Worm (Caenorhabditis elegans) whole organism, L4 larva: Measurements from ENCODE around the gene mlk-1.

Source experiments
- T26A8.4 ChIP-seq: fragments of 200-800 bp; sonication (Bioruptor generic); IDR thresholded peaks from 2 replicates; pipeline ENCODE4 v1.3.6; 2022; ENCODE audit warnings: missing genetic modification characterization, missing compliant biosample characterization
- Y105C5A.15 ChIP-seq: fragments of 200-800 bp; sonication (Bioruptor generic); IDR thresholded peaks from 2 replicates; pipeline ENCODE4 v1.3.6; 2022; ENCODE audit warnings: missing genetic modification characterization, missing compliant biosample characterization
- Y75B8A.6 ChIP-seq: fragments of 200-800 bp; sonication (Bioruptor generic); IDR thresholded peaks from 2 replicates; pipeline ENCODE4 v1.3.6; 2022; ENCODE audit warnings: missing genetic modification reagents, missing genetic modification characterization, missing compliant biosample characterization
- aha-1 ChIP-seq: fragments of 150-350 bp; peaks from one replicate; lab custom pipeline; 2014; ENCODE audit warnings: missing biosample characterization, missing genetic modification characterization
- aly-2 ChIP-seq: sonication (generic microtip); optimal IDR thresholded peaks from 2 replicates; lab custom pipeline; 2018; ENCODE audit warnings: missing biosample characterization, missing genetic modification characterization
- ceh-44 ChIP-seq: fragments of 200-800 bp; sonication (Bioruptor generic); IDR thresholded peaks from 2 replicates; pipeline ENCODE4 v1.3.6; 2022; ENCODE audit warnings: missing genetic modification reagents, missing genetic modification characterization, missing compliant biosample characterization
- ceh-82 ChIP-seq: sonication (generic microtip); optimal IDR thresholded peaks from 2 replicates; lab custom pipeline; 2017; ENCODE audit warnings: missing biosample characterization, missing genetic modification characterization
- daf-12 ChIP-seq: fragments of 150-350 bp; optimal IDR thresholded peaks from 2 replicates; lab custom pipeline; 2014; ENCODE audit warnings: missing biosample characterization, missing genetic modification reagents, missing genetic modification characterization
- daf-16 ChIP-seq, 3 experiments: sonication (generic microtip); optimal IDR thresholded peaks; 2 replicates each; lab custom pipeline; 2016 to 2017; ENCODE audit warnings: missing genetic modification characterization in 3 of 3, missing genetic modification reagents in 3 of 3, mild to moderate bottlenecking in 2 of 3, missing compliant biosample characterization in 2 of 3, missing biosample characterization in 1 of 3, moderate library complexity in 1 of 3
- dmd-6 ChIP-seq: fragments of 200-800 bp; sonication (Bioruptor generic); IDR thresholded peaks from 2 replicates; pipeline ENCODE4 v1.3.6; 2022; ENCODE audit warnings: missing genetic modification reagents, missing genetic modification characterization, missing compliant biosample characterization
- dmd-9 ChIP-seq: fragments of 200-800 bp; sonication (Bioruptor generic); IDR thresholded peaks from 2 replicates; pipeline ENCODE4 v1.3.6; 2022; ENCODE audit warnings: missing genetic modification reagents, missing genetic modification characterization, missing compliant biosample characterization
- dve-1 ChIP-seq: sonication (generic microtip); optimal IDR thresholded peaks from 2 replicates; lab custom pipeline; 2017; ENCODE audit warnings: antibody characterized with exemption, mild to moderate bottlenecking, missing genetic modification characterization, missing compliant biosample characterization; ENCODE audit not compliant: insufficient read depth
- fkh-10 ChIP-seq: fragments of 150-350 bp; optimal IDR thresholded peaks from 2 replicates; lab custom pipeline; 2014; ENCODE audit warnings: missing biosample characterization, missing genetic modification reagents, missing genetic modification characterization
- hif-1 ChIP-seq, 2 experiments: sonication (generic microtip); optimal IDR thresholded peaks; 2 replicates each; lab custom pipeline; 2016 to 2017; ENCODE audit warnings: missing compliant biosample characterization in 2 of 2, missing genetic modification characterization in 2 of 2, missing genetic modification reagents in 2 of 2, missing genotype in 2 of 2, mild to moderate bottlenecking in 1 of 2
- hlh-11 ChIP-seq: fragments of 200-800 bp; sonication (Bioruptor generic); optimal IDR thresholded peaks from 2 replicates; lab custom pipeline; 2018; ENCODE audit warnings: mild to moderate bottlenecking, missing genetic modification characterization, missing compliant biosample characterization
- hlh-30 ChIP-seq: sonication (generic microtip); optimal IDR thresholded peaks from 2 replicates; lab custom pipeline; 2017; ENCODE audit warnings: antibody characterized with exemption, mild to moderate bottlenecking, missing genetic modification characterization, missing compliant biosample characterization; ENCODE audit not compliant: insufficient read depth
- jun-1 ChIP-seq: fragments of 150-350 bp; optimal IDR thresholded peaks from 2 replicates; lab custom pipeline; 2014; ENCODE audit warnings: missing biosample characterization, missing genetic modification reagents, missing genetic modification characterization
- lim-7 ChIP-seq: fragments of 200-800 bp; sonication (Bioruptor generic); IDR thresholded peaks from 2 replicates; pipeline ENCODE4 v1.3.6; 2022; ENCODE audit warnings: missing genetic modification characterization, missing compliant biosample characterization
- lin-1 ChIP-seq: fragments of 200-800 bp; sonication (Bioruptor generic); IDR thresholded peaks from 2 replicates; pipeline ENCODE4 v1.3.6; 2022; ENCODE audit warnings: missing genetic modification reagents, missing genetic modification characterization, missing compliant biosample characterization
- lin-15B ChIP-seq: fragments of 150-350 bp; sonication (generic microtip); optimal IDR thresholded peaks from 3 replicates; lab custom pipeline; 2014; ENCODE audit warnings: missing biosample characterization, missing genetic modification characterization
- lin-39 ChIP-seq: fragments of 150-350 bp; optimal IDR thresholded peaks from 2 replicates; lab custom pipeline; 2014; ENCODE audit warnings: missing biosample characterization, missing genetic modification reagents, missing genetic modification characterization
- madf-5 ChIP-seq, 2 experiments: fragments of 200-800 bp; sonication (Bioruptor generic); IDR thresholded peaks; 2 replicates each; pipeline ENCODE4 v1.3.6; 2022; ENCODE audit warnings: missing compliant biosample characterization in 2 of 2, missing genetic modification characterization in 2 of 2
- mdl-1 ChIP-seq, 2 experiments: fragments of 150-350 bp in 1 of 2; sonication (generic microtip) in 1 of 2; optimal IDR thresholded peaks; 2 replicates each; lab custom pipeline; 2014 to 2017; ENCODE audit warnings: missing biosample characterization in 2 of 2, missing genetic modification characterization in 2 of 2
- mep-1 ChIP-seq: fragments of 150-350 bp; sonication (generic microtip); optimal IDR thresholded peaks from 3 replicates; lab custom pipeline; 2014; ENCODE audit warnings: missing biosample characterization, missing genetic modification characterization
- mxl-2 ChIP-seq: fragments of 200-800 bp; sonication (Bioruptor generic); conservative IDR thresholded peaks from 2 replicates; pipeline ENCODE4 v1.3.6; 2022; ENCODE audit warnings: missing genetic modification reagents, missing genetic modification characterization, missing compliant biosample characterization
- nhr-102 ChIP-seq: sonication (generic microtip); optimal IDR thresholded peaks from 2 replicates; lab custom pipeline; 2016; ENCODE audit warnings: mild to moderate bottlenecking, missing genetic modification characterization, moderate library complexity, missing compliant biosample characterization
- nhr-11 ChIP-seq: fragments of 150-350 bp; optimal IDR thresholded peaks from 2 replicates; lab custom pipeline; 2014; ENCODE audit warnings: missing biosample characterization, missing genetic modification characterization
- nhr-237 ChIP-seq: sonication (generic microtip); optimal IDR thresholded peaks from 2 replicates; lab custom pipeline; 2017; ENCODE audit warnings: missing biosample characterization, missing genetic modification characterization
- nhr-28 ChIP-seq: fragments of 150-350 bp; optimal IDR thresholded peaks from 2 replicates; lab custom pipeline; 2014; ENCODE audit warnings: missing biosample characterization, missing genetic modification characterization
- nhr-41 ChIP-seq: fragments of 200-800 bp; sonication (Bioruptor generic); IDR thresholded peaks from 2 replicates; pipeline ENCODE4 v1.3.6; 2022; ENCODE audit warnings: missing genetic modification reagents, missing genetic modification characterization, missing compliant biosample characterization
- nhr-77 ChIP-seq: fragments of 150-350 bp; optimal IDR thresholded peaks from 2 replicates; lab custom pipeline; 2014; ENCODE audit warnings: missing biosample characterization, missing genetic modification characterization
- php-3 ChIP-seq: fragments of 200-800 bp; sonication (Bioruptor generic); IDR thresholded peaks from 2 replicates; pipeline ENCODE4 v1.3.6; 2022; ENCODE audit warnings: missing genetic modification reagents, missing genetic modification characterization, missing compliant biosample characterization
- pqm-1 ChIP-seq: sonication (generic microtip); optimal IDR thresholded peaks from 2 replicates; lab custom pipeline; 2017; ENCODE audit warnings: missing biosample characterization, missing genetic modification characterization
- rbr-2 ChIP-seq: sonication (generic microtip); optimal IDR thresholded peaks from 2 replicates; lab custom pipeline; 2016; ENCODE audit warnings: missing genotype, missing genetic modification characterization, missing compliant biosample characterization
- saeg-2 ChIP-seq: fragments of 200-800 bp; sonication (Bioruptor generic); IDR thresholded peaks from 2 replicates; pipeline ENCODE4 v1.3.6; 2022; ENCODE audit warnings: missing genetic modification reagents, missing genetic modification characterization, missing compliant biosample characterization
- skn-1 ChIP-seq: fragments of 150-350 bp; optimal IDR thresholded peaks from 2 replicates; lab custom pipeline; 2014; ENCODE audit warnings: missing biosample characterization, missing genetic modification characterization
- snpc-1.2 ChIP-seq: fragments of 200-800 bp; sonication (Bioruptor generic); IDR thresholded peaks from 2 replicates; pipeline ENCODE4 v1.3.6; 2022; ENCODE audit warnings: missing genetic modification reagents, missing genetic modification characterization, missing compliant biosample characterization
- snpc-4 ChIP-seq: fragments of 150-350 bp; optimal IDR thresholded peaks from 2 replicates; lab custom pipeline; 2014; ENCODE audit warnings: missing biosample characterization, missing genetic modification characterization
- unc-130 ChIP-seq: sonication (generic microtip); optimal IDR thresholded peaks from 2 replicates; lab custom pipeline; 2016; ENCODE audit warnings: missing genetic modification reagents, missing genetic modification characterization, missing compliant biosample characterization
- unc-62 ChIP-seq, 3 experiments: fragments of 150-350 bp in 1 of 3; sonication (generic microtip); optimal IDR thresholded peaks in 2 of 3; peaks in 1 of 3; 1 replicate in 1 of 3; 2 replicates in 2 of 3; lab custom pipeline; 2014 to 2017; ENCODE audit warnings: missing biosample characterization in 3 of 3, missing genetic modification characterization in 3 of 3, missing genetic modification reagents in 3 of 3, missing genotype in 1 of 3
- zag-1 ChIP-seq: fragments of 150-350 bp; optimal IDR thresholded peaks from 2 replicates; lab custom pipeline; 2014; ENCODE audit warnings: missing biosample characterization, missing genetic modification characterization
- zfp-3 ChIP-seq: fragments of 200-800 bp; sonication (Bioruptor generic); conservative IDR thresholded peaks from 2 replicates; pipeline ENCODE4 v1.3.6; 2022; ENCODE audit warnings: missing genetic modification reagents, missing genetic modification characterization, missing compliant biosample characterization
- zip-11 ChIP-seq: fragments of 200-800 bp; sonication (Bioruptor generic); IDR thresholded peaks from 2 replicates; pipeline ENCODE4 v1.3.6; 2022; ENCODE audit warnings: missing genetic modification characterization, missing compliant biosample characterization
- ztf-11 ChIP-seq: fragments of 150-350 bp; optimal IDR thresholded peaks from 2 replicates; lab custom pipeline; 2014; ENCODE audit warnings: missing biosample characterization, missing genetic modification characterization

Gene mlk-1

DNA sequence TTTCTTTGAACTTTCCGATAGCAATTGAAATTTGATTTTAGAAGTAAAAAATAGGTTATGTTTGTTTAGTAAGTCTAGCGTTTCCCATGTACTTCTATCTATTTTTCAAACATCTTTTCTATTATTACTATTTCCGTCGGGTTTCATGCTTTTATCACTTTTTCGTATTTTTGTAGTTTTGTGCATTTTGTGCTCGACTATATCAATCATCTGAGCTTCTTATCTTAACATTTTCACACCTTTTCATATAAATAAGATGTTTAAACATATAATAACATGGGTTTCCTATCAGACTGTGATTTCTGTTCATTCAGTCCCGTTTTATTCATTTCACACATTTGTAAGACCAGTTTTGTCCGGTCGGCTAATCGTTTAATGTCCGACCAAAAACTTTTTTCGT, 46.5 kb downstream of the mlk-1 start:
- no peak for TF ChIP-seq lin-15B
- TF ChIP-seq pqm-1 (tag; lab: Kevin White, UChicago) = peak; percentile 33
- peak; percentile 62 for TF ChIP-seq hlh-11
- TF ChIP-seq hif-1 (tag; optimal IDR thresholded peaks at IDR 0.05; lab: Kevin White, UChicago) = no peak
- peak; percentile 73 for TF ChIP-seq nhr-102 (tag; lab: Kevin White, UChicago)
- no peak for TF ChIP-seq daf-12 (tag; lab: Kevin White, UChicago)
- TF ChIP-seq php-3 (GFP tag; lab: Robert Waterston, UW) = peak; percentile 91
- TF ChIP-seq dmd-6 (GFP tag; lab: Robert Waterston, UW) = peak; percentile 62
- TF ChIP-seq dve-1 (tag; lab: Kevin White, UChicago) = peak; percentile 76
- no peak for TF ChIP-seq mdl-1 (tag; optimal IDR thresholded peaks at IDR 0.05; lab: Kevin White, UChicago)
- peak; percentile 96 for TF ChIP-seq nhr-28 (tag; lab: Kevin White, UChicago)
- no peak for TF ChIP-seq daf-16 (GFP tag; optimal IDR thresholded peaks at IDR 0.05; lab: Kevin White, UChicago)
- TF ChIP-seq daf-16 (tag; optimal IDR thresholded peaks at IDR 0.05; lab: Kevin White, UChicago) = peak; percentile 73
- TF ChIP-seq lin-1 (GFP tag; lab: Robert Waterston, UW) = peak; percentile 44; the same call in 1 of the 2 replicates
- TF ChIP-seq unc-62 (GFP tag; optimal IDR thresholded peaks at IDR 0.05 in 1 of 2; lab: Kevin White, UChicago) = peak in 1 of 2 experiments; percentile 77
- no peak for TF ChIP-seq unc-62 (tag; optimal IDR thresholded peaks at IDR 0.05; lab: Kevin White, UChicago)

DNA sequence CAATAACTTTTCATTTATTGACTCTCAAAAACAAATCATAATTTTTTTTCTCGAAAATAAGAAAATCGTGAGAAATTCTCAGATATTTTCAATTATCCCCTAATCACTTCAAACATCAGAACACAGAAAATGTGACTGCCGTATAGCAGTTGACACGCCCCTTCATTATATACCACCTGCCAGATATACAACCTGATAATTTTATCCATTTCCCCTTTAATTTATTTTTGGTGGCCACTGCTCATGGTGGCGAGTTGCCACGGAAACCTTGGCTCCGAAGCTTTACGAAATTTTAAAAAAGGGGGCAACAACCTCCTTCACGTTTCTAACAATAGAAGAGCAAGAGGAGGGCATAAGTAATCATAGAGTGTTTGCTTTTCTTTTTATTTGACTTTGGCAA, 47.9 kb downstream of the mlk-1 start:
- TF ChIP-seq saeg-2 (GFP tag; lab: Robert Waterston, UW) = no peak
- TF ChIP-seq nhr-11 = peak; percentile 43
- TF ChIP-seq unc-62 (GFP tag; optimal IDR thresholded peaks at IDR 0.05 in 1 of 2; lab: Kevin White, UChicago) = peak in 1 of 2 experiments; percentile 33
- TF ChIP-seq unc-62 (tag; optimal IDR thresholded peaks at IDR 0.05; lab: Kevin White, UChicago) = no peak
- TF ChIP-seq aha-1 (tag; lab: Kevin White, UChicago) = peak; percentile 58
- TF ChIP-seq ztf-11 (tag; lab: Kevin White, UChicago) = no peak
- no peak for TF ChIP-seq dmd-6 (GFP tag; lab: Robert Waterston, UW)

- TF ChIP-seq T26A8.4 (GFP tag; lab: Robert Waterston, UW) (no peak), lin-1 (GFP tag; lab: Robert Waterston, UW) (no peak), zip-11 (no peak), dve-1 (tag; lab: Kevin White, UChicago) (no peak), nhr-77 (peak; percentile 63), aly-2 (tag; lab: Kevin White, UChicago) (no peak), lin-39 (tag; lab: Kevin White, UChicago) (no peak), fkh-10 (no peak), hlh-30 (tag; lab: Kevin White, UChicago) (no peak), saeg-2 (GFP tag; lab: Robert Waterston, UW) (no peak), skn-1 (tag; lab: Kevin White, UChicago) (no peak), zfp-3 (GFP tag; lab: Robert Waterston, UW) (no peak), daf-12 (tag; lab: Kevin White, UChicago) (no peak), unc-62 (GFP tag; optimal IDR thresholded peaks at IDR 0.05 in 1 of 2; lab: Kevin White, UChicago) (peak in 1 of 2 experiments; percentile 88), unc-62 (tag; optimal IDR thresholded peaks at IDR 0.05; lab: Kevin White, UChicago) (no peak), nhr-237 (tag; lab: Kevin White, UChicago) (no peak), jun-1 (tag; lab: Kevin White, UChicago) (no peak), Y75B8A.6 (GFP tag; lab: Robert Waterston, UW) (no peak), zag-1 (no peak), ceh-82 (tag; lab: Kevin White, UChicago) (no peak), lim-7 (no peak), nhr-41 (no peak), mxl-2 (no peak), madf-5 (GFP tag; IDR thresholded peaks at IDR 0.05; lab: Robert Waterston, UW) (no peak), dmd-9 (GFP tag; lab: Robert Waterston, UW) (no peak), nhr-11 (no peak), hif-1 (tag; optimal IDR thresholded peaks at IDR 0.05; lab: Kevin White, UChicago) (peak in 1 of 2 experiments; percentile 15), mep-1 (tag; lab: Kevin White, UChicago) (no peak), ceh-44 (GFP tag; lab: Robert Waterston, UW) (no peak), snpc-1.2 (GFP tag; lab: Robert Waterston, UW) (no peak), hlh-11 (peak; percentile 54), Y105C5A.15 (no peak), rbr-2 (no peak), snpc-4 (no peak), unc-130 (no peak)
Measured at ce11 chrV:5012193-5012853, 52.3 kb downstream of the mlk-1 start, which contains the start of gene srr-6. srr-6 (plus strand) TSS chrV:5012803.
